Worm (Caenorhabditis elegans): ENCODE measurements around the gene R04D3.2.

The R04D3.2 gene

ce11 chrX:13264550-13264949 lies 21.9 kb downstream of the R04D3.2 start (continued):
- TF ChIP-seq unc-62 (GFP tag; optimal IDR thresholded peaks at IDR 0.05) (no peak), mls-2 (tag; optimal IDR thresholded peaks at IDR 0.05) (peak; percentile 89), ceh-43 (GFP tag; optimal IDR thresholded peaks at IDR 0.05) (peak; percentile 66), nhr-237 (tag; optimal IDR thresholded peaks at IDR 0.05) (peak; percentile 43)

- no peak for TF ChIP-seq pha-4 (tag; optimal IDR thresholded peaks at IDR 0.05)
- TF ChIP-seq ztf-11 (tag; optimal IDR thresholded peaks at IDR 0.05) = no peak
- TF ChIP-seq ceh-39 (tag; optimal IDR thresholded peaks at IDR 0.05) = no peak
- no peak for TF ChIP-seq nhr-2 (tag; optimal IDR thresholded peaks at IDR 0.05)
- no peak for TF ChIP-seq nhr-28 (tag; optimal IDR thresholded peaks at IDR 0.05)
Measured at ce11 chrX:13262195-13262594, 24.2 kb downstream of the R04D3.2 start, which contains the start of gene K09A11.1. Gene K09A11.1 (plus strand): TSS chrX:13262495.

ce11 chrX:13257577-13257976 lies 28.9 kb downstream of the R04D3.2 start, which contains the start of gene K08H2.10:
Gene K08H2.10 (plus strand): TSS chrX:13257806.
- TF ChIP-seq unc-120 (tag; optimal IDR thresholded peaks at IDR 0.05; ENCODE audit: poor library complexity, severe bottlenecking) (no peak), bed-3 (GFP tag; optimal IDR thresholded peaks at IDR 0.05) (no peak), ceh-39 (tag; optimal IDR thresholded peaks at IDR 0.05) (no peak), ztf-11 (tag; optimal IDR thresholded peaks at IDR 0.05) (no peak), blmp-1 (tag; optimal IDR thresholded peaks at IDR 0.05) (no peak)

ce11 chrX:13251914-13252434 lies 34.5 kb downstream of the R04D3.2 start, which contains the start of gene nhr-32:
Gene nhr-32 (plus strand): TSS chrX:13251964.
- no peak for TF ChIP-seq ceh-43 (GFP tag; optimal IDR thresholded peaks at IDR 0.05)
- TF ChIP-seq mep-1 (tag; optimal IDR thresholded peaks at IDR 0.05) = no peak
- TF ChIP-seq ztf-11 (tag; optimal IDR thresholded peaks at IDR 0.05) = no peak
- no peak for TF ChIP-seq nhr-2 (tag; optimal IDR thresholded peaks at IDR 0.05)
- no peak for TF ChIP-seq sptf-1 (tag; optimal IDR thresholded peaks at IDR 0.05)
- no peak for TF ChIP-seq elt-3 (tag; optimal IDR thresholded peaks at IDR 0.05)
- no peak for TF ChIP-seq hlh-1 (tag; optimal IDR thresholded peaks at IDR 0.05)
- TF ChIP-seq zip-8 (tag; optimal IDR thresholded peaks at IDR 0.05) = no peak
- no peak for TF ChIP-seq nhr-28 (tag; optimal IDR thresholded peaks at IDR 0.05)
- TF ChIP-seq blmp-1 (tag; optimal IDR thresholded peaks at IDR 0.05) = no peak
- no peak for TF ChIP-seq mls-2 (tag; optimal IDR thresholded peaks at IDR 0.05)
- no peak for TF ChIP-seq lsy-2 (tag; optimal IDR thresholded peaks at IDR 0.05)
- TF ChIP-seq nhr-12 (tag; optimal IDR thresholded peaks at IDR 0.05) = no peak
- no peak for TF ChIP-seq bed-3 (GFP tag; optimal IDR thresholded peaks at IDR 0.05)
- TF ChIP-seq nhr-76 (tag; optimal IDR thresholded peaks at IDR 0.05) = no peak
- no peak for TF ChIP-seq unc-62 (GFP tag; optimal IDR thresholded peaks at IDR 0.05)

- no peak for TF ChIP-seq ceh-83 (GFP tag; optimal IDR thresholded peaks at IDR 0.05)
- no peak for TF ChIP-seq mab-5 (tag; optimal IDR thresholded peaks at IDR 0.05)
- peak; percentile 64 for TF ChIP-seq mls-2 (tag; optimal IDR thresholded peaks at IDR 0.05)
- peak; percentile 43 for TF ChIP-seq ham-2 (GFP tag; optimal IDR thresholded peaks at IDR 0.05)
- TF ChIP-seq sptf-1 (tag; optimal IDR thresholded peaks at IDR 0.05) = peak; percentile 22
- TF ChIP-seq ztf-11 (tag; optimal IDR thresholded peaks at IDR 0.05) = no peak
- peak; percentile 3 for TF ChIP-seq drap-1 (GFP tag; optimal IDR thresholded peaks at IDR 0.05)
- TF ChIP-seq cnd-1 (tag; optimal IDR thresholded peaks at IDR 0.05) = no peak
- TF ChIP-seq nhr-28 (tag; optimal IDR thresholded peaks at IDR 0.05) = no peak
- TF ChIP-seq nhr-12 (tag; optimal IDR thresholded peaks at IDR 0.05) = no peak
- TF ChIP-seq bed-3 (GFP tag; optimal IDR thresholded peaks at IDR 0.05) = no peak
- peak; percentile 72 for TF ChIP-seq pha-4 (tag; optimal IDR thresholded peaks at IDR 0.05)
- TF ChIP-seq elt-1 (tag; optimal IDR thresholded peaks at IDR 0.05; ENCODE audit: borderline replicate concordance, insufficient read depth) = peak; percentile 76
- no peak for TF ChIP-seq lin-32 (GFP tag; optimal IDR thresholded peaks at IDR 0.05)
- TF ChIP-seq snpc-4 (tag; optimal IDR thresholded peaks at IDR 0.05) = no peak
- TF ChIP-seq nhr-2 (tag; optimal IDR thresholded peaks at IDR 0.05) = peak; percentile 63
- TF ChIP-seq lsy-2 (tag; optimal IDR thresholded peaks at IDR 0.05) = no peak
- TF ChIP-seq sem-2 (GFP tag; optimal IDR thresholded peaks at IDR 0.05) = no peak
- no peak for TF ChIP-seq nhr-76 (tag; optimal IDR thresholded peaks at IDR 0.05)
- TF ChIP-seq lin-13 (tag; optimal IDR thresholded peaks at IDR 0.05) = peak; percentile 41
- TF ChIP-seq mep-1 (tag; optimal IDR thresholded peaks at IDR 0.05) = peak; percentile 85
- TF ChIP-seq unc-62 (GFP tag; optimal IDR thresholded peaks at IDR 0.05) = peak; percentile 81
- peak; percentile 76 for TF ChIP-seq unc-120 (tag; optimal IDR thresholded peaks at IDR 0.05; ENCODE audit: poor library complexity, severe bottlenecking)
- TF ChIP-seq ceh-39 (tag; optimal IDR thresholded peaks at IDR 0.05) = no peak
- TF ChIP-seq ces-1 (GFP tag; optimal IDR thresholded peaks at IDR 0.05) = peak; percentile 86
- no peak for TF ChIP-seq tbx-8 (GFP tag; optimal IDR thresholded peaks at IDR 0.05)
- peak; percentile 94 for TF ChIP-seq hlh-1 (tag; optimal IDR thresholded peaks at IDR 0.05)
- no peak for TF ChIP-seq blmp-1 (tag; optimal IDR thresholded peaks at IDR 0.05)
- no peak for TF ChIP-seq elt-3 (tag; optimal IDR thresholded peaks at IDR 0.05)
- no peak for TF ChIP-seq unc-39 (tag; optimal IDR thresholded peaks at IDR 0.05)
- TF ChIP-seq zip-8 (tag; optimal IDR thresholded peaks at IDR 0.05) = no peak
- peak; percentile 29 for TF ChIP-seq nhr-237 (tag; optimal IDR thresholded peaks at IDR 0.05)
- TF ChIP-seq ceh-43 (GFP tag; optimal IDR thresholded peaks at IDR 0.05) = peak; percentile 7
Measured at ce11 chrX:13251354-13251843, 35.0 kb downstream of the R04D3.2 start.

All from whole organism, mixed stage, embryonic.